Fruit fly (Drosophila melanogaster) whole organism, embryonic: ENCODE data around the gene CG14817.

Source experiments
- Blimp-1 ChIP-seq: fragments of 200-800 bp; sonication (Bioruptor generic); optimal IDR thresholded peaks from 3 replicates; lab custom pipeline; 2018; ENCODE audit warnings: missing biosample characterization, missing genetic modification characterization, mild to moderate bottlenecking, moderate library complexity, missing genetic modification reagents
- CG10267 ChIP-seq: fragments of 200-800 bp; sonication (Bioruptor generic); optimal IDR thresholded peaks from 2 replicates; lab custom pipeline; 2018; ENCODE audit warnings: missing biosample characterization, mild to moderate bottlenecking, missing genetic modification characterization, moderate library complexity
- CG11093 ChIP-seq: fragments of 200-800 bp; sonication (Bioruptor generic); IDR thresholded peaks from 3 replicates; pipeline ENCODE4 v1.3.6; 2022; ENCODE audit warnings: missing biosample characterization, missing genetic modification characterization
- CG12744 ChIP-seq: fragments of 200-800 bp; sonication (Bioruptor generic); optimal IDR thresholded peaks from 2 replicates; lab custom pipeline; 2016; ENCODE audit warnings: missing biosample characterization, missing genetic modification characterization
- CG13894 ChIP-seq: fragments of 200-800 bp; sonication (Bioruptor generic); optimal IDR thresholded peaks from 3 replicates; lab custom pipeline; 2018; ENCODE audit warnings: missing biosample characterization, mild to moderate bottlenecking, missing genetic modification characterization, moderate library complexity
- CG14667 ChIP-seq: fragments of 200-800 bp; sonication (Bioruptor generic); IDR thresholded peaks from 2 replicates; pipeline ENCODE4 v1.3.6; 2022; ENCODE audit warnings: missing biosample characterization, missing genetic modification characterization
- CG15073 ChIP-seq: fragments of 200-800 bp; sonication (Bioruptor generic); optimal IDR thresholded peaks from 2 replicates; lab custom pipeline; 2016; ENCODE audit warnings: missing biosample characterization, missing genetic modification characterization
- CG15696 ChIP-seq: fragments of 200-800 bp; sonication (Bioruptor generic); optimal IDR thresholded peaks from 2 replicates; lab custom pipeline; 2019; ENCODE audit warnings: missing biosample characterization, mild to moderate bottlenecking, missing genetic modification characterization, moderate library complexity
- CG16815 ChIP-seq: fragments of 200-800 bp; sonication (Bioruptor generic); optimal IDR thresholded peaks from 3 replicates; lab custom pipeline; 2017; ENCODE audit warnings: missing biosample characterization, mild to moderate bottlenecking, missing genetic modification characterization
- CG16863 ChIP-seq: fragments of 200-800 bp; sonication (Bioruptor generic); optimal IDR thresholded peaks from 3 replicates; lab custom pipeline; 2016; ENCODE audit warnings: missing biosample characterization, missing genetic modification characterization
- CG17359 ChIP-seq: fragments of 200-800 bp; sonication (Bioruptor generic); optimal IDR thresholded peaks from 3 replicates; lab custom pipeline; 2018; ENCODE audit warnings: missing biosample characterization, mild to moderate bottlenecking, missing genetic modification characterization, moderate library complexity
- CG17802 ChIP-seq: fragments of 200-800 bp; sonication (Bioruptor generic); optimal IDR thresholded peaks from 2 replicates; lab custom pipeline; 2018; ENCODE audit warnings: missing biosample characterization, mild to moderate bottlenecking, missing genetic modification characterization, moderate library complexity
- CG18764 ChIP-seq: fragments of 200-800 bp; sonication (Bioruptor generic); optimal IDR thresholded peaks from 3 replicates; lab custom pipeline; 2016; ENCODE audit warnings: missing biosample characterization, missing genetic modification characterization
- CG2889 ChIP-seq: fragments of 200-800 bp; sonication (Bioruptor generic); IDR thresholded peaks from 3 replicates; pipeline ENCODE4 v1.3.6; 2022; ENCODE audit warnings: missing biosample characterization, missing genetic modification characterization
- CG30020 ChIP-seq: fragments of 200-800 bp; optimal IDR thresholded peaks from 2 replicates; lab custom pipeline; 2019; ENCODE audit warnings: missing biosample characterization, mild to moderate bottlenecking, missing genetic modification characterization, moderate library complexity
- CG4404 ChIP-seq: fragments of 200-800 bp; sonication (Bioruptor generic); IDR thresholded peaks from 2 replicates; pipeline ENCODE4 v1.3.6; 2022; ENCODE audit warnings: missing biosample characterization, missing genetic modification characterization
- CkIIα-i1 ChIP-seq: fragments of 200-800 bp; sonication (Bioruptor generic); IDR thresholded peaks from 2 replicates; pipeline ENCODE4 v1.3.6; 2022; ENCODE audit warnings: missing biosample characterization, missing genetic modification characterization
- Dek ChIP-seq: fragments of 200-800 bp; sonication (Bioruptor generic); optimal IDR thresholded peaks from 3 replicates; lab custom pipeline; 2019; ENCODE audit warnings: missing biosample characterization, mild to moderate bottlenecking, missing genetic modification characterization, moderate library complexity
- Dfd ChIP-seq, 2 experiments: fragments of >200 bp; optimal IDR thresholded peaks; 2 replicates each; lab custom pipeline; 2017; ENCODE audit warnings: missing biosample characterization in 2 of 2, missing genetic modification characterization in 2 of 2
- Doc3 ChIP-seq: fragments of 200-800 bp; sonication (Bioruptor generic); IDR thresholded peaks from 3 replicates; pipeline ENCODE4 v1.3.6; 2022; ENCODE audit warnings: missing biosample characterization, missing genetic modification characterization; ENCODE audit not compliant: partially characterized antibody
- Fer1 ChIP-seq: fragments of 200-800 bp; sonication (Bioruptor generic); optimal IDR thresholded peaks from 2 replicates; lab custom pipeline; 2017; ENCODE audit warnings: missing biosample characterization, mild to moderate bottlenecking, missing genetic modification characterization
- Fer3 ChIP-seq: fragments of 200-800 bp; sonication (Bioruptor generic); optimal IDR thresholded peaks from 2 replicates; lab custom pipeline; 2018; ENCODE audit warnings: missing biosample characterization, mild to moderate bottlenecking, missing genetic modification characterization, moderate library complexity
- HmgD ChIP-seq: fragments of 200-800 bp; sonication (Bioruptor generic); optimal IDR thresholded peaks from 3 replicates; lab custom pipeline; 2016; ENCODE audit warnings: missing biosample characterization, missing genetic modification characterization
- Opbp ChIP-seq: fragments of 200-800 bp; sonication (Bioruptor generic); IDR thresholded peaks from 3 replicates; pipeline ENCODE4 v1.3.6; 2022; ENCODE audit warnings: missing biosample characterization, missing genetic modification characterization; ENCODE audit not compliant: partially characterized antibody
- Pdp1 ChIP-seq, 2 experiments: fragments of 200-800 bp; sonication (Bioruptor generic); optimal IDR thresholded peaks; 3 replicates each; lab custom pipeline; 2016; ENCODE audit warnings: missing biosample characterization in 2 of 2, missing genetic modification characterization in 2 of 2, mild to moderate bottlenecking in 1 of 2, moderate library complexity in 1 of 2
- Side ChIP-seq: fragments of 200-800 bp; sonication (Bioruptor generic); optimal IDR thresholded peaks from 2 replicates; lab custom pipeline; 2016; ENCODE audit warnings: missing biosample characterization, missing genetic modification characterization
- Six4 ChIP-seq: fragments of 200-800 bp; sonication (Bioruptor generic); optimal IDR thresholded peaks from 2 replicates; lab custom pipeline; 2016; ENCODE audit warnings: missing biosample characterization, missing genetic modification characterization
- Sox100B ChIP-seq: fragments of 200-800 bp; sonication (Bioruptor generic); optimal IDR thresholded peaks from 3 replicates; lab custom pipeline; 2018; ENCODE audit warnings: missing biosample characterization, mild to moderate bottlenecking, missing genetic modification characterization
- Xbp1 ChIP-seq: fragments of 200-800 bp; sonication (Bioruptor generic); optimal IDR thresholded peaks from 3 replicates; lab custom pipeline; 2016; ENCODE audit warnings: missing biosample characterization, mild to moderate bottlenecking, missing genetic modification characterization
- ap ChIP-seq: fragments of 200-800 bp; sonication (Bioruptor generic); IDR thresholded peaks from 2 replicates; pipeline ENCODE4 v1.3.6; 2022; ENCODE audit warnings: missing biosample characterization, missing genetic modification characterization
- cas ChIP-seq: fragments of 200-800 bp; sonication (Bioruptor generic); IDR thresholded peaks from 2 replicates; pipeline ENCODE4 v1.3.6; 2022; ENCODE audit warnings: missing biosample characterization, missing genetic modification characterization
- dysf ChIP-seq: fragments of 200-800 bp; sonication (Bioruptor generic); IDR thresholded peaks from 3 replicates; pipeline ENCODE4 v1.3.6; 2022; ENCODE audit warnings: missing biosample characterization, missing genetic modification characterization
- fd102C ChIP-seq: fragments of 200-800 bp; sonication (Bioruptor generic); optimal IDR thresholded peaks from 2 replicates; lab custom pipeline; 2018; ENCODE audit warnings: missing biosample characterization, mild to moderate bottlenecking, missing genetic modification characterization, moderate library complexity
- grn ChIP-seq: fragments of 200-800 bp; sonication (Bioruptor generic); optimal IDR thresholded peaks from 3 replicates; lab custom pipeline; 2017; ENCODE audit warnings: missing biosample characterization, missing genetic modification characterization
- her ChIP-seq: fragments of 200-800 bp; sonication (Bioruptor generic); optimal IDR thresholded peaks from 2 replicates; lab custom pipeline; 2016; ENCODE audit warnings: missing biosample characterization, missing genetic modification characterization
- hkb ChIP-seq, 2 experiments: fragments of 200-800 bp in 1 of 2; fragments of >200 bp in 1 of 2; sonication (Bioruptor generic) in 1 of 2; IDR thresholded peaks in 1 of 2; optimal IDR thresholded peaks in 1 of 2; 2 replicates each; pipeline versions ENCODE4 v1.3.6 to Lab custom; 2017 to 2022; ENCODE audit warnings: missing biosample characterization in 1 of 2, missing genetic modification characterization in 1 of 2
- ken ChIP-seq: fragments of 200-800 bp; sonication (Bioruptor generic); IDR thresholded peaks from 3 replicates; pipeline ENCODE4 v1.3.6; 2022; ENCODE audit warnings: missing biosample characterization, missing genetic modification characterization
- lilli ChIP-seq: fragments of 200-800 bp; sonication (Bioruptor generic); optimal IDR thresholded peaks from 3 replicates; lab custom pipeline; 2016; ENCODE audit warnings: missing biosample characterization, missing genetic modification characterization
- mirr ChIP-seq: fragments of 200-800 bp; sonication (Bioruptor generic); optimal IDR thresholded peaks from 3 replicates; lab custom pipeline; 2018; ENCODE audit warnings: missing biosample characterization, mild to moderate bottlenecking, missing genetic modification characterization
- nerfin-2 ChIP-seq: fragments of 200-800 bp; sonication (Bioruptor generic); IDR thresholded peaks from 2 replicates; pipeline ENCODE4 v1.3.6; 2022; ENCODE audit warnings: missing biosample characterization, missing genetic modification characterization; ENCODE audit not compliant: partially characterized antibody
- pnt ChIP-seq: fragments of 200-800 bp; sonication (Bioruptor generic); optimal IDR thresholded peaks from 3 replicates; lab custom pipeline; 2016; ENCODE audit warnings: missing biosample characterization, missing genetic modification characterization
- repo ChIP-seq: fragments of 200-800 bp; sonication (Bioruptor generic); optimal IDR thresholded peaks from 2 replicates; lab custom pipeline; 2016; ENCODE audit warnings: missing biosample characterization, missing genetic modification characterization
- salm ChIP-seq: fragments of 200-800 bp; sonication (Bioruptor generic); optimal IDR thresholded peaks from 2 replicates; lab custom pipeline; 2018; ENCODE audit warnings: missing biosample characterization, mild to moderate bottlenecking, missing genetic modification characterization
- so ChIP-seq: fragments of 200-800 bp; sonication (Bioruptor generic); IDR thresholded peaks from 3 replicates; pipeline ENCODE4 v1.3.6; 2022; ENCODE audit warnings: missing biosample characterization, missing genetic modification characterization
- tgo ChIP-seq: fragments of 200-800 bp; sonication (Bioruptor generic); IDR thresholded peaks from 3 replicates; pipeline ENCODE4 v1.3.6; 2022; ENCODE audit warnings: missing biosample characterization, missing genetic modification characterization
- toy ChIP-seq: fragments of 200-800 bp; sonication (Bioruptor generic); IDR thresholded peaks from 2 replicates; pipeline ENCODE4 v1.3.6; 2022; ENCODE audit warnings: missing biosample characterization, missing genetic modification characterization
- vfl ChIP-seq: fragments of 200-800 bp; sonication (Bioruptor generic); optimal IDR thresholded peaks from 2 replicates; lab custom pipeline; 2016; ENCODE audit warnings: missing biosample characterization, missing genetic modification characterization
- vvl ChIP-seq: fragments of 200-800 bp; sonication (Bioruptor generic); IDR thresholded peaks from 2 replicates; pipeline ENCODE4 v1.3.6; 2022; ENCODE audit warnings: missing biosample characterization, missing genetic modification characterization
- wor ChIP-seq: fragments of 200-800 bp; sonication (Bioruptor generic); IDR thresholded peaks from 2 replicates; pipeline ENCODE4 v1.3.6; 2022; ENCODE audit warnings: missing biosample characterization, missing genetic modification characterization
- zen2 ChIP-seq: fragments of 200-800 bp; sonication (Bioruptor generic); IDR thresholded peaks from 3 replicates; pipeline ENCODE4 v1.3.6; 2022; ENCODE audit warnings: missing biosample characterization, missing genetic modification characterization; ENCODE audit not compliant: partially characterized antibody

Gene CG14817

DNA sequence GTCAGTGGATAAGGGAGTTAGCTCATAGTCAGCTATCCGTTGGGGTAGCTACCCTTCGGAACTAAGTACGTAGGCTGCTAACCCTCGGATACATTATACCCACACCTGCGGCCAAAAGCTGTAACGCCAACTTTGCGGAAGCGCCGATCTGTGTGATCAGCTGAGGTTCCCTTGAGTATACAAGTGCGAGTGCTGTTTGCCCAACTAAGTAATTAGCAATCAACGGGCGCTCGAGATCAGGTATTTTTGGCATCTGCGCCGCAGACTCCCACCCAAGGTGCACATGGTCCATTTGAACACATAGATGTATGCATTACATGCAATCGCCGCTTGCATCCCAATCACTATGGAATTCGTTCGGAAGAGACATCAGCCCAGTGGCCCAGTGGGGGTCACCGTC is 23.0 kb downstream of the CG14817 start (continued):
- TF ChIP-seq hkb (optimal IDR thresholded peaks at IDR 0.05; lab: Kevin White, UChicago) (no peak), hkb (GFP tag; IDR thresholded peaks at IDR 0.05; lab: Robert Waterston, UW) (peak; percentile 89), salm (tag; lab: Kevin White, UChicago) (no peak), dysf (GFP tag; lab: Robert Waterston, UW) (peak; percentile 65; the same call in 1 of the 3 replicates), grn (GFP tag; lab: Kevin White, UChicago) (peak; percentile 75), so (GFP tag; lab: Robert Waterston, UW) (peak; percentile 87; the same call in 2 of the 3 replicates), CG4404 (GFP tag; lab: Robert Waterston, UW) (no peak), pnt (GFP tag; lab: Kevin White, UChicago) (peak; percentile 44), CG18764 (GFP tag; lab: Kevin White, UChicago) (peak; percentile 38), ken (GFP tag; lab: Robert Waterston, UW) (no peak), Opbp (GFP tag; lab: Robert Waterston, UW) (no peak), HmgD (GFP tag; lab: Kevin White, UChicago) (no peak), cas (GFP tag; lab: Robert Waterston, UW) (peak; percentile 66; the same call in 1 of the 2 replicates), Xbp1 (GFP tag; lab: Kevin White, UChicago) (peak; percentile 11), CG15073 (GFP tag; lab: Kevin White, UChicago) (no peak), vfl (GFP tag; lab: Kevin White, UChicago) (no peak), nerfin-2 (GFP tag; lab: Robert Waterston, UW) (no peak), CG30020 (tag; lab: Kevin White, UChicago) (no peak), zen2 (GFP tag; lab: Robert Waterston, UW) (no peak), Fer1 (GFP tag; lab: Kevin White, UChicago) (peak; percentile 95), mirr (GFP tag; lab: Kevin White, UChicago) (peak; percentile 86), Dfd (GFP tag; optimal IDR thresholded peaks at IDR 0.05; lab: Kevin White, UChicago) (no peak), Six4 (GFP tag; lab: Kevin White, UChicago) (no peak), wor (GFP tag; lab: Robert Waterston, UW) (no peak), CG12744 (peak; percentile 49), Doc3 (no peak), vvl (GFP tag; lab: Robert Waterston, UW) (peak; percentile 50; the same call in 1 of the 2 replicates), tgo (peak; percentile 47; the same call in 1 of the 3 replicates), Side (GFP tag; lab: Kevin White, UChicago) (peak; percentile 60), CG16815 (GFP tag; lab: Kevin White, UChicago) (no peak), CG17359 (tag; lab: Kevin White, UChicago) (peak; percentile 55), CG13894 (tag; lab: Kevin White, UChicago) (peak; percentile 83), CG14667 (GFP tag; lab: Robert Waterston, UW) (no peak), ap (GFP tag; lab: Robert Waterston, UW) (0 out of 2 replicates have a peak, but pooled peaks have one; percentile 13), her (GFP tag; lab: Kevin White, UChicago) (peak; percentile 81), CG2889 (GFP tag; lab: Robert Waterston, UW) (peak; percentile 65; the same call in 2 of the 3 replicates), CG17802 (tag; lab: Kevin White, UChicago) (no peak), Fer3 (tag; lab: Kevin White, UChicago) (peak; percentile 78), CG15696 (tag; lab: Kevin White, UChicago) (no peak), CG10267 (tag; lab: Kevin White, UChicago) (no peak), lilli (peak; percentile 43), CkIIα-i1 (GFP tag; lab: Robert Waterston, UW) (peak; percentile 32; the same call in 1 of the 2 replicates), fd102C (no peak), CG16863 (GFP tag; lab: Kevin White, UChicago) (no peak), Blimp-1 (no peak), CG11093 (GFP tag; lab: Robert Waterston, UW) (no peak), Sox100B (peak; percentile 22), Dek (tag; lab: Kevin White, UChicago) (peak; percentile 77), Pdp1 (GFP tag; optimal IDR thresholded peaks at IDR 0.05; lab: Kevin White, UChicago) (peak in 1 of 2 experiments; percentile 31), repo (GFP tag; lab: Kevin White, UChicago) (peak; percentile 34), toy (peak; percentile 62)
